Fruit fly (Drosophila melanogaster) whole organism, embryonic: ENCODE results near the gene CG15196.

ENCODE experiments used
- Abd-B ChIP-seq: fragments of 200-800 bp; sonication (Bioruptor generic); optimal IDR thresholded peaks from 2 replicates; lab custom pipeline; 2018; ENCODE audit warnings: missing biosample characterization, mild to moderate bottlenecking, missing genetic modification characterization, moderate library complexity
- Ada2b ChIP-seq: fragments of 200-800 bp; sonication (Bioruptor generic); IDR thresholded peaks from 2 replicates; pipeline ENCODE4 v1.3.6; 2022; ENCODE audit warnings: missing biosample characterization, missing genetic modification characterization
- Aef1 ChIP-seq: fragments of 200-800 bp; sonication (Bioruptor generic); IDR thresholded peaks from 3 replicates; pipeline ENCODE4 v1.3.6; 2022; ENCODE audit warnings: missing biosample characterization, missing genetic modification characterization
- Atf6 ChIP-seq: fragments of 200-800 bp; sonication (Bioruptor generic); IDR thresholded peaks from 2 replicates; pipeline ENCODE4 v1.3.6; 2022; ENCODE audit warnings: missing biosample characterization, missing genetic modification characterization
- CG10366 ChIP-seq: fragments of 200-800 bp; sonication (Bioruptor generic); IDR thresholded peaks from 2 replicates; pipeline ENCODE4 v1.3.6; 2022; ENCODE audit warnings: missing biosample characterization, missing genetic modification characterization
- CG13624 ChIP-seq: fragments of 200-800 bp; sonication (Bioruptor generic); optimal IDR thresholded peaks from 2 replicates; lab custom pipeline; 2016; ENCODE audit warnings: missing biosample characterization, missing genetic modification characterization
- CG14667 ChIP-seq: fragments of 200-800 bp; sonication (Bioruptor generic); IDR thresholded peaks from 2 replicates; pipeline ENCODE4 v1.3.6; 2022; ENCODE audit warnings: missing biosample characterization, missing genetic modification characterization
- CG15073 ChIP-seq: fragments of 200-800 bp; sonication (Bioruptor generic); optimal IDR thresholded peaks from 2 replicates; lab custom pipeline; 2016; ENCODE audit warnings: missing biosample characterization, missing genetic modification characterization
- CG15514 ChIP-seq: fragments of 200-800 bp; sonication (Bioruptor generic); optimal IDR thresholded peaks from 3 replicates; lab custom pipeline; 2017; ENCODE audit warnings: missing biosample characterization, missing genetic modification characterization, mild to moderate bottlenecking, moderate library complexity, missing genetic modification reagents
- CG17186 ChIP-seq: fragments of 200-800 bp; sonication (Bioruptor generic); optimal IDR thresholded peaks from 3 replicates; lab custom pipeline; 2017; ENCODE audit warnings: missing biosample characterization, missing genetic modification reagents, missing genetic modification characterization
- CG17612 ChIP-seq: fragments of 200-800 bp; sonication (Bioruptor generic); IDR thresholded peaks from 2 replicates; pipeline ENCODE4 v1.3.6; 2022; ENCODE audit warnings: missing biosample characterization, missing genetic modification characterization
- CG18262 ChIP-seq: fragments of 200-800 bp; optimal IDR thresholded peaks from 3 replicates; lab custom pipeline; 2019; ENCODE audit warnings: missing biosample characterization, mild to moderate bottlenecking, missing genetic modification characterization, moderate library complexity
- CG30431 ChIP-seq: fragments of 200-800 bp; sonication (Bioruptor generic); optimal IDR thresholded peaks from 2 replicates; lab custom pipeline; 2017; ENCODE audit warnings: missing biosample characterization, missing genetic modification characterization
- CG3065 ChIP-seq: fragments of 200-800 bp; sonication (Bioruptor generic); optimal IDR thresholded peaks from 2 replicates; lab custom pipeline; 2016; ENCODE audit warnings: missing biosample characterization, missing genetic modification characterization
- CG34422 ChIP-seq: fragments of 200-800 bp; sonication (Bioruptor generic); IDR thresholded peaks from 3 replicates; pipeline ENCODE4 v1.3.6; 2022; ENCODE audit warnings: missing biosample characterization, missing genetic modification characterization
- CG6854 ChIP-seq: fragments of 200-800 bp; sonication (Bioruptor generic); optimal IDR thresholded peaks from 3 replicates; lab custom pipeline; 2017; ENCODE audit warnings: missing biosample characterization, mild to moderate bottlenecking, missing genetic modification characterization
- CG7786 ChIP-seq: fragments of 200-800 bp; sonication (Bioruptor generic); optimal IDR thresholded peaks from 2 replicates; lab custom pipeline; 2016; ENCODE audit warnings: missing biosample characterization, missing genetic modification characterization
- Chrac-16 ChIP-seq: fragments of 200-800 bp; sonication (Bioruptor generic); optimal IDR thresholded peaks from 3 replicates; lab custom pipeline; 2016; ENCODE audit warnings: missing biosample characterization, missing genetic modification characterization
- CoRest ChIP-seq: fragments of 200-800 bp; sonication (Bioruptor generic); optimal IDR thresholded peaks from 3 replicates; lab custom pipeline; 2018; ENCODE audit warnings: missing biosample characterization, mild to moderate bottlenecking, missing genetic modification characterization, moderate library complexity
- Ets65A ChIP-seq: fragments of 200-800 bp; sonication (Bioruptor generic); peaks from one replicate; lab custom pipeline; 2016; ENCODE audit warnings: missing biosample characterization, missing genetic modification characterization
- Fer3 ChIP-seq: fragments of 200-800 bp; sonication (Bioruptor generic); optimal IDR thresholded peaks from 2 replicates; lab custom pipeline; 2018; ENCODE audit warnings: missing biosample characterization, mild to moderate bottlenecking, missing genetic modification characterization, moderate library complexity
- Gsc ChIP-seq: fragments of 200-800 bp; sonication (Bioruptor generic); IDR thresholded peaks from 2 replicates; pipeline ENCODE4 v1.3.6; 2022; ENCODE audit warnings: missing biosample characterization, missing genetic modification characterization
- H15 ChIP-seq: fragments of 200-800 bp; sonication (Bioruptor generic); IDR thresholded peaks from 3 replicates; pipeline ENCODE4 v1.3.6; 2022; ENCODE audit warnings: missing biosample characterization, missing genetic modification characterization
- Hey ChIP-seq: fragments of 200-800 bp; sonication (Bioruptor generic); optimal IDR thresholded peaks from 3 replicates; lab custom pipeline; 2018; ENCODE audit warnings: missing biosample characterization, mild to moderate bottlenecking, missing genetic modification characterization
- HmgD ChIP-seq: fragments of 200-800 bp; sonication (Bioruptor generic); optimal IDR thresholded peaks from 3 replicates; lab custom pipeline; 2016; ENCODE audit warnings: missing biosample characterization, missing genetic modification characterization
- MESR4 ChIP-seq: fragments of 200-800 bp; sonication (Bioruptor generic); optimal IDR thresholded peaks from 2 replicates; lab custom pipeline; 2018; ENCODE audit warnings: missing biosample characterization, mild to moderate bottlenecking, missing genetic modification characterization, moderate library complexity
- Mad ChIP-seq: fragments of 200-800 bp; sonication (Bioruptor generic); optimal IDR thresholded peaks from 2 replicates; lab custom pipeline; 2016; ENCODE audit warnings: missing biosample characterization, missing genetic modification characterization
- Rx ChIP-seq: fragments of 200-800 bp; sonication (Bioruptor generic); IDR thresholded peaks from 2 replicates; pipeline ENCODE4 v1.3.6; 2022; ENCODE audit warnings: missing biosample characterization, missing genetic modification characterization
- Stat92E ChIP-seq, 3 experiments: fragments of >200 bp in 2 of 3; fragments of 200-800 bp in 1 of 3; sonication (Bioruptor generic) in 1 of 3; optimal IDR thresholded peaks; 2 replicates each; lab custom pipeline; 2017 to 2019; ENCODE audit warnings: missing biosample characterization in 3 of 3, missing genetic modification characterization in 3 of 3, mild to moderate bottlenecking in 1 of 3, moderate library complexity in 1 of 3
- TFAM ChIP-seq: fragments of 200-800 bp; sonication (Bioruptor generic); optimal IDR thresholded peaks from 2 replicates; lab custom pipeline; 2017; ENCODE audit warnings: missing biosample characterization, missing genetic modification characterization, inconsistent platforms
- ash1 ChIP-seq: fragments of 200-800 bp; sonication (Bioruptor generic); optimal IDR thresholded peaks from 2 replicates; lab custom pipeline; 2018; ENCODE audit warnings: missing biosample characterization, mild to moderate bottlenecking, missing genetic modification characterization
- bsh ChIP-seq, 2 experiments: fragments of 200-800 bp; sonication (Bioruptor generic); optimal IDR thresholded peaks; 2 replicates each; lab custom pipeline; 2017 to 2018; ENCODE audit warnings: mild to moderate bottlenecking in 2 of 2, missing biosample characterization in 2 of 2, missing genetic modification characterization in 2 of 2, moderate library complexity in 1 of 2
- crc ChIP-seq: fragments of 200-800 bp; sonication (Bioruptor generic); optimal IDR thresholded peaks from 2 replicates; lab custom pipeline; 2016; ENCODE audit warnings: missing biosample characterization, missing genetic modification characterization
- cwo ChIP-seq: fragments of 200-800 bp; sonication (Bioruptor generic); optimal IDR thresholded peaks from 3 replicates; lab custom pipeline; 2017; ENCODE audit warnings: missing biosample characterization, missing genetic modification characterization, mild to moderate bottlenecking, moderate library complexity, missing genetic modification reagents
- eve ChIP-seq, 2 experiments: fragments of >200 bp; optimal IDR thresholded peaks; 2 replicates each; lab custom pipeline; 2017; ENCODE audit warnings: missing biosample characterization in 2 of 2, missing genetic modification characterization in 2 of 2
- gce ChIP-seq: fragments of 200-800 bp; sonication (Bioruptor generic); IDR thresholded peaks from 3 replicates; pipeline ENCODE4 v1.3.6; 2022; ENCODE audit warnings: missing biosample characterization, missing genetic modification characterization
- hbn ChIP-seq: fragments of 200-800 bp; sonication (Bioruptor generic); IDR thresholded peaks from 2 replicates; pipeline ENCODE4 v1.3.6; 2022; ENCODE audit warnings: missing biosample characterization, missing genetic modification characterization; ENCODE audit not compliant: partially characterized antibody
- lbe ChIP-seq: fragments of 200-800 bp; sonication (Bioruptor generic); optimal IDR thresholded peaks from 2 replicates; lab custom pipeline; 2016; ENCODE audit warnings: missing biosample characterization, mild to moderate bottlenecking, missing genetic modification characterization
- luna ChIP-seq: fragments of 200-800 bp; sonication (Bioruptor generic); optimal IDR thresholded peaks from 2 replicates; lab custom pipeline; 2016; ENCODE audit warnings: missing biosample characterization, missing genetic modification characterization
- mld ChIP-seq: fragments of 200-800 bp; sonication (Bioruptor generic); IDR thresholded peaks from 3 replicates; pipeline ENCODE4 v1.3.6; 2022; ENCODE audit warnings: missing biosample characterization, missing genetic modification characterization; ENCODE audit not compliant: partially characterized antibody
- p53 ChIP-seq: fragments of 200-800 bp; sonication (Bioruptor generic); optimal IDR thresholded peaks from 2 replicates; lab custom pipeline; 2016; ENCODE audit warnings: missing biosample characterization, missing genetic modification characterization
- pfk ChIP-seq: fragments of 200-800 bp; sonication (Bioruptor generic); optimal IDR thresholded peaks from 2 replicates; lab custom pipeline; 2018; ENCODE audit warnings: missing biosample characterization, mild to moderate bottlenecking, missing genetic modification characterization, moderate library complexity
- prd ChIP-seq, 3 experiments: fragments of >200 bp in 2 of 3; fragments of 200-800 bp in 1 of 3; sonication (Bioruptor generic) in 1 of 3; optimal IDR thresholded peaks in 2 of 3; IDR thresholded peaks in 1 of 3; 2 replicates in 2 of 3; 3 replicates in 1 of 3; pipeline versions ENCODE4 v1.3.6 to Lab custom; 2017 to 2022; ENCODE audit warnings: missing biosample characterization in 1 of 3, missing genetic modification characterization in 1 of 3
- run ChIP-seq: fragments of 200-800 bp; sonication (Bioruptor generic); optimal IDR thresholded peaks from 3 replicates; lab custom pipeline; 2018; ENCODE audit warnings: missing biosample characterization, mild to moderate bottlenecking, missing genetic modification characterization
- sc ChIP-seq, 3 experiments: fragments of >200 bp in 2 of 3; fragments of 200-800 bp in 1 of 3; sonication (Bioruptor generic) in 1 of 3; optimal IDR thresholded peaks; 2 replicates in 2 of 3; 3 replicates in 1 of 3; lab custom pipeline; 2017; ENCODE audit warnings: mild to moderate bottlenecking in 1 of 3, missing biosample characterization in 1 of 3, missing genetic modification characterization in 1 of 3, missing genetic modification reagents in 1 of 3
- tin ChIP-seq: fragments of 200-800 bp; sonication (Bioruptor generic); optimal IDR thresholded peaks from 3 replicates; lab custom pipeline; 2016; ENCODE audit warnings: missing biosample characterization, missing genetic modification characterization
- trh ChIP-seq: fragments of 200-800 bp; sonication (Bioruptor generic); optimal IDR thresholded peaks from 2 replicates; lab custom pipeline; 2016; ENCODE audit warnings: missing biosample characterization, missing genetic modification characterization
- tx ChIP-seq: fragments of 200-800 bp; sonication (Bioruptor generic); optimal IDR thresholded peaks from 2 replicates; lab custom pipeline; 2016; ENCODE audit warnings: missing biosample characterization, missing genetic modification characterization

CG15196 gene

dm6 chrX:11390625-11391363 is 19.0 kb upstream of the CG15196 start (continued):
- TF ChIP-seq Aef1 (GFP tag; lab: Robert Waterston, UW) (peak; percentile 88), crc (GFP tag; lab: Kevin White, UChicago) (peak; percentile 58), CG10366 (GFP tag; lab: Robert Waterston, UW) (peak; percentile 84), mld (GFP tag; lab: Robert Waterston, UW) (0 out of 3 replicates have a peak, but pooled peaks have one; percentile 26), H15 (GFP tag; lab: Robert Waterston, UW) (peak; percentile 75; the same call in 2 of the 3 replicates), p53 (GFP tag; lab: Kevin White, UChicago) (peak; percentile 38), hbn (GFP tag; lab: Robert Waterston, UW) (no peak), eve (GFP tag; optimal IDR thresholded peaks at IDR 0.05; lab: Kevin White, UChicago) (peak in 1 of 2 experiments; percentile 88), CG17612 (peak; percentile 76), Gsc (GFP tag; lab: Robert Waterston, UW) (peak; percentile 67), CG14667 (GFP tag; lab: Robert Waterston, UW) (peak; percentile 80), CG7786 (GFP tag; lab: Kevin White, UChicago) (peak; percentile 81), prd (optimal IDR thresholded peaks at IDR 0.05; lab: Kevin White, UChicago) (no peak), prd (GFP tag; IDR thresholded peaks at IDR 0.05; lab: Robert Waterston, UW) (peak; percentile 92), luna (GFP tag; lab: Kevin White, UChicago) (no peak), CG3065 (GFP tag; lab: Kevin White, UChicago) (peak; percentile 47), CG6854 (GFP tag; lab: Kevin White, UChicago) (peak; percentile 35), Stat92E (GFP tag; optimal IDR thresholded peaks at IDR 0.05; lab: Kevin White, UChicago) (no peak), HmgD (GFP tag; lab: Kevin White, UChicago) (peak; percentile 9), cwo (GFP tag; lab: Kevin White, UChicago) (peak; percentile 69), trh (GFP tag; lab: Kevin White, UChicago) (peak; percentile 19), CG15514 (peak; percentile 67), sc (optimal IDR thresholded peaks at IDR 0.05; lab: Kevin White, UChicago) (no peak), sc (GFP tag; optimal IDR thresholded peaks at IDR 0.05; lab: Kevin White, UChicago) (peak; percentile 52), CG15073 (peak; percentile 69), Abd-B (GFP tag; lab: Kevin White, UChicago) (peak; percentile 74), Ada2b (GFP tag; lab: Robert Waterston, UW) (peak; percentile 91), gce (peak; percentile 65; the same call in 2 of the 3 replicates), ash1 (GFP tag; lab: Kevin White, UChicago) (peak; percentile 39), CG18262 (tag; lab: Kevin White, UChicago) (peak; percentile 79), Atf6 (GFP tag; lab: Robert Waterston, UW) (peak; percentile 91), run (peak; percentile 39), CoRest (tag; lab: Kevin White, UChicago) (peak; percentile 82), CG17186 (GFP tag; lab: Kevin White, UChicago) (no peak), MESR4 (no peak), Rx (GFP tag; lab: Robert Waterston, UW) (peak; percentile 78), lbe (GFP tag; lab: Kevin White, UChicago) (no peak), Mad (peak; percentile 45), TFAM (GFP tag; lab: Kevin White, UChicago) (no peak), Fer3 (peak; percentile 85), tin (peak; percentile 49), Hey (tag; lab: Kevin White, UChicago) (peak; percentile 5), CG30431 (GFP tag; lab: Kevin White, UChicago) (peak; percentile 79), tx (GFP tag; lab: Kevin White, UChicago) (peak; percentile 63), pfk (no peak), CG13624 (GFP tag; lab: Kevin White, UChicago) (peak; percentile 85), bsh (GFP tag; optimal IDR thresholded peaks at IDR 0.05; lab: Kevin White, UChicago) (peak; percentile 62 to 65), Ets65A (GFP tag; lab: Kevin White, UChicago) (peak; percentile 97), CG34422 (peak; percentile 76), Chrac-16 (peak; percentile 65)
